Fruit fly (Drosophila melanogaster) whole organism, embryonic: ENCODE results near the gene CG31886.

Source experiments
- B-H2 ChIP-seq: fragments of 200-800 bp; sonication (Bioruptor generic); optimal IDR thresholded peaks from 2 replicates; lab custom pipeline; 2018; ENCODE audit warnings: missing biosample characterization, mild to moderate bottlenecking, missing genetic modification characterization
- CG10274 ChIP-seq: fragments of 200-800 bp; sonication (Bioruptor generic); optimal IDR thresholded peaks from 3 replicates; lab custom pipeline; 2017; ENCODE audit warnings: missing biosample characterization, mild to moderate bottlenecking, missing genetic modification characterization
- CG10959 ChIP-seq: fragments of 200-800 bp; sonication (Bioruptor generic); IDR thresholded peaks from 2 replicates; pipeline ENCODE4 v1.3.6; 2022; ENCODE audit warnings: missing biosample characterization, missing genetic modification characterization
- CG11085 ChIP-seq: fragments of 200-800 bp; sonication (Bioruptor generic); IDR thresholded peaks from 2 replicates; pipeline ENCODE4 v1.3.6; 2022; ENCODE audit warnings: missing biosample characterization, missing genetic modification characterization
- CG11093 ChIP-seq: fragments of 200-800 bp; sonication (Bioruptor generic); IDR thresholded peaks from 3 replicates; pipeline ENCODE4 v1.3.6; 2022; ENCODE audit warnings: missing biosample characterization, missing genetic modification characterization
- CG12236 ChIP-seq: fragments of 200-800 bp; sonication (Bioruptor generic); optimal IDR thresholded peaks from 2 replicates; lab custom pipeline; 2016; ENCODE audit warnings: missing biosample characterization, missing genetic modification characterization
- CG14050 ChIP-seq: fragments of 200-800 bp; sonication (Bioruptor generic); IDR thresholded peaks from 3 replicates; pipeline ENCODE4 v1.3.6; 2022; ENCODE audit warnings: missing biosample characterization, missing genetic modification characterization
- CG15011 ChIP-seq: fragments of 200-800 bp; sonication (Bioruptor generic); optimal IDR thresholded peaks from 3 replicates; lab custom pipeline; 2018; ENCODE audit warnings: missing biosample characterization, mild to moderate bottlenecking, missing genetic modification characterization
- CG18262 ChIP-seq: fragments of 200-800 bp; optimal IDR thresholded peaks from 3 replicates; lab custom pipeline; 2019; ENCODE audit warnings: missing biosample characterization, mild to moderate bottlenecking, missing genetic modification characterization, moderate library complexity
- CG2120 ChIP-seq: fragments of 200-800 bp; sonication (Bioruptor generic); optimal IDR thresholded peaks from 3 replicates; lab custom pipeline; 2016; ENCODE audit warnings: missing biosample characterization, missing genetic modification characterization
- CG31365 ChIP-seq: fragments of 200-800 bp; sonication (Bioruptor generic); optimal IDR thresholded peaks from 2 replicates; lab custom pipeline; 2018; ENCODE audit warnings: missing biosample characterization, mild to moderate bottlenecking, missing genetic modification characterization
- CG32767 ChIP-seq: fragments of 200-800 bp; sonication (Bioruptor generic); IDR thresholded peaks from 2 replicates; pipeline ENCODE4 v1.3.6; 2022; ENCODE audit warnings: missing biosample characterization, missing genetic modification characterization
- CG5953 ChIP-seq: fragments of 200-800 bp; sonication (Bioruptor generic); IDR thresholded peaks from 2 replicates; pipeline ENCODE4 v1.3.6; 2022; ENCODE audit warnings: missing biosample characterization, missing genetic modification characterization
- CG6854 ChIP-seq: fragments of 200-800 bp; sonication (Bioruptor generic); optimal IDR thresholded peaks from 3 replicates; lab custom pipeline; 2017; ENCODE audit warnings: missing biosample characterization, mild to moderate bottlenecking, missing genetic modification characterization
- CG7745 ChIP-seq: fragments of 200-800 bp; sonication (Bioruptor generic); optimal IDR thresholded peaks from 2 replicates; lab custom pipeline; 2018; ENCODE audit warnings: missing biosample characterization, mild to moderate bottlenecking, missing genetic modification characterization, moderate library complexity
- CG8359 ChIP-seq: fragments of 200-800 bp; sonication (Bioruptor generic); optimal IDR thresholded peaks from 2 replicates; lab custom pipeline; 2017; ENCODE audit warnings: missing biosample characterization, mild to moderate bottlenecking, missing genetic modification characterization, borderline replicate concordance
- CG8388 ChIP-seq: fragments of 200-800 bp; sonication (Bioruptor generic); optimal IDR thresholded peaks from 2 replicates; lab custom pipeline; 2019; ENCODE audit warnings: missing biosample characterization, mild to moderate bottlenecking, missing genetic modification characterization, moderate library complexity
- CG9797 ChIP-seq: fragments of 200-800 bp; sonication (Bioruptor generic); optimal IDR thresholded peaks from 3 replicates; lab custom pipeline; 2018; ENCODE audit warnings: missing biosample characterization, mild to moderate bottlenecking, missing genetic modification characterization
- CG9817 ChIP-seq: fragments of 200-800 bp; sonication (Bioruptor generic); optimal IDR thresholded peaks from 2 replicates; lab custom pipeline; 2018; ENCODE audit warnings: missing biosample characterization, mild to moderate bottlenecking, missing genetic modification characterization, moderate library complexity
- Chrac-16 ChIP-seq: fragments of 200-800 bp; sonication (Bioruptor generic); optimal IDR thresholded peaks from 3 replicates; lab custom pipeline; 2016; ENCODE audit warnings: missing biosample characterization, missing genetic modification characterization
- CrebB ChIP-seq: fragments of 200-800 bp; sonication (Bioruptor generic); optimal IDR thresholded peaks from 3 replicates; lab custom pipeline; 2018; ENCODE audit warnings: missing biosample characterization, mild to moderate bottlenecking, missing genetic modification characterization
- Dek ChIP-seq: fragments of 200-800 bp; sonication (Bioruptor generic); optimal IDR thresholded peaks from 3 replicates; lab custom pipeline; 2019; ENCODE audit warnings: missing biosample characterization, mild to moderate bottlenecking, missing genetic modification characterization, moderate library complexity
- Dip3 ChIP-seq: fragments of 200-800 bp; sonication (Bioruptor generic); optimal IDR thresholded peaks from 3 replicates; lab custom pipeline; 2016; ENCODE audit warnings: missing biosample characterization, missing genetic modification characterization
- Drgx ChIP-seq: fragments of 200-800 bp; sonication (Bioruptor generic); IDR thresholded peaks from 2 replicates; pipeline ENCODE4 v1.3.6; 2022; ENCODE audit warnings: missing biosample characterization, missing genetic modification characterization
- HHEX ChIP-seq: fragments of 200-800 bp; sonication (Bioruptor generic); optimal IDR thresholded peaks from 3 replicates; lab custom pipeline; 2017; ENCODE audit warnings: missing biosample characterization, mild to moderate bottlenecking, missing genetic modification characterization, missing genetic modification reagents
- Hand ChIP-seq: fragments of 200-800 bp; sonication (Bioruptor generic); optimal IDR thresholded peaks from 2 replicates; lab custom pipeline; 2017; ENCODE audit warnings: mild to moderate bottlenecking, missing biosample characterization, missing genetic modification reagents, missing genetic modification characterization
- Hey ChIP-seq: fragments of 200-800 bp; sonication (Bioruptor generic); optimal IDR thresholded peaks from 3 replicates; lab custom pipeline; 2018; ENCODE audit warnings: missing biosample characterization, mild to moderate bottlenecking, missing genetic modification characterization
- Poxn ChIP-seq: fragments of 200-800 bp; sonication (Bioruptor generic); IDR thresholded peaks from 2 replicates; pipeline ENCODE4 v1.3.6; 2022; ENCODE audit warnings: missing biosample characterization, missing genetic modification characterization
- Ptx1 ChIP-seq: fragments of 200-800 bp; sonication (Bioruptor generic); IDR thresholded peaks from 2 replicates; pipeline ENCODE4 v1.3.6; 2022; ENCODE audit warnings: missing biosample characterization, missing genetic modification characterization
- Side ChIP-seq: fragments of 200-800 bp; sonication (Bioruptor generic); optimal IDR thresholded peaks from 2 replicates; lab custom pipeline; 2016; ENCODE audit warnings: missing biosample characterization, missing genetic modification characterization
- Sry-δ ChIP-seq: fragments of 200-800 bp; sonication (Bioruptor generic); optimal IDR thresholded peaks from 2 replicates; lab custom pipeline; 2016; ENCODE audit warnings: missing biosample characterization, missing genetic modification characterization
- Taf1 ChIP-seq: fragments of 200-800 bp; sonication (Bioruptor generic); IDR thresholded peaks from 2 replicates; pipeline ENCODE4 v1.3.6; 2022; ENCODE audit warnings: missing biosample characterization, missing genetic modification characterization
- ato ChIP-seq: fragments of 200-800 bp; sonication (Bioruptor generic); IDR thresholded peaks from 2 replicates; pipeline ENCODE4 v1.3.6; 2022; ENCODE audit warnings: missing biosample characterization, missing genetic modification characterization; ENCODE audit not compliant: partially characterized antibody
- cas ChIP-seq: fragments of 200-800 bp; sonication (Bioruptor generic); IDR thresholded peaks from 2 replicates; pipeline ENCODE4 v1.3.6; 2022; ENCODE audit warnings: missing biosample characterization, missing genetic modification characterization
- ci ChIP-seq: fragments of 200-800 bp; sonication (Bioruptor generic); IDR thresholded peaks from 3 replicates; pipeline ENCODE4 v1.3.6; 2022; ENCODE audit warnings: missing biosample characterization, missing genetic modification characterization
- disco-r ChIP-seq: fragments of 200-800 bp; sonication (Bioruptor generic); optimal IDR thresholded peaks from 2 replicates; lab custom pipeline; 2016; ENCODE audit warnings: missing biosample characterization, missing genetic modification characterization
- dm ChIP-seq: fragments of 200-800 bp; sonication (Bioruptor generic); optimal IDR thresholded peaks from 3 replicates; lab custom pipeline; 2016; ENCODE audit warnings: missing biosample characterization, missing genetic modification characterization
- en ChIP-seq: fragments of 200-800 bp; sonication (Bioruptor generic); optimal IDR thresholded peaks from 2 replicates; lab custom pipeline; 2016; ENCODE audit warnings: missing biosample characterization, missing genetic modification characterization
- exex ChIP-seq: fragments of 200-800 bp; sonication (Bioruptor generic); optimal IDR thresholded peaks from 4 replicates; lab custom pipeline; 2018; ENCODE audit warnings: missing biosample characterization, mild to moderate bottlenecking, missing genetic modification characterization, moderate library complexity
- fru ChIP-seq: fragments of >200 bp; optimal IDR thresholded peaks from 2 replicates; lab custom pipeline; 2017
- gcm ChIP-seq: fragments of 200-800 bp; sonication (Bioruptor generic); optimal IDR thresholded peaks from 2 replicates; lab custom pipeline; 2019; ENCODE audit warnings: missing biosample characterization, mild to moderate bottlenecking, missing genetic modification characterization, moderate library complexity
- ham ChIP-seq: fragments of 200-800 bp; sonication (Bioruptor generic); IDR thresholded peaks from 2 replicates; pipeline ENCODE4 v1.3.6; 2022; ENCODE audit warnings: missing biosample characterization, missing genetic modification characterization
- hbn ChIP-seq: fragments of 200-800 bp; sonication (Bioruptor generic); IDR thresholded peaks from 2 replicates; pipeline ENCODE4 v1.3.6; 2022; ENCODE audit warnings: missing biosample characterization, missing genetic modification characterization; ENCODE audit not compliant: partially characterized antibody
- jigr1 ChIP-seq: fragments of 200-800 bp; sonication (Bioruptor generic); IDR thresholded peaks from 3 replicates; pipeline ENCODE4 v1.3.6; 2022; ENCODE audit warnings: missing biosample characterization, missing genetic modification characterization
- knrl ChIP-seq: fragments of 200-800 bp; sonication (Bioruptor generic); IDR thresholded peaks from 3 replicates; pipeline ENCODE4 v1.3.6; 2022; ENCODE audit warnings: missing biosample characterization, missing genetic modification characterization; ENCODE audit not compliant: partially characterized antibody
- nmo ChIP-seq: fragments of 200-800 bp; sonication (Bioruptor generic); optimal IDR thresholded peaks from 2 replicates; lab custom pipeline; 2018; ENCODE audit warnings: missing biosample characterization, mild to moderate bottlenecking, missing genetic modification characterization, moderate library complexity
- oc ChIP-seq: fragments of 200-800 bp; sonication (Bioruptor generic); optimal IDR thresholded peaks from 2 replicates; lab custom pipeline; 2018; ENCODE audit warnings: missing biosample characterization, mild to moderate bottlenecking, missing genetic modification characterization, moderate library complexity
- org-1 ChIP-seq: fragments of 200-800 bp; sonication (Bioruptor generic); optimal IDR thresholded peaks from 2 replicates; lab custom pipeline; 2017; ENCODE audit warnings: missing biosample characterization, missing genetic modification characterization
- tgo ChIP-seq: fragments of 200-800 bp; sonication (Bioruptor generic); IDR thresholded peaks from 3 replicates; pipeline ENCODE4 v1.3.6; 2022; ENCODE audit warnings: missing biosample characterization, missing genetic modification characterization
- unpg ChIP-seq: fragments of 200-800 bp; sonication (Bioruptor generic); optimal IDR thresholded peaks from 3 replicates; lab custom pipeline; 2018; ENCODE audit warnings: missing biosample characterization, mild to moderate bottlenecking, missing genetic modification characterization, moderate library complexity

The CG31886 gene

dm6 chr2L:8951184-8951934, 7.5 kb downstream of the CG31886 start, which contains the start of gene C1GalTA (continued):
- peak; percentile 95 for TF ChIP-seq org-1 (GFP tag; lab: Kevin White, UChicago)
- TF ChIP-seq en (GFP tag; lab: Kevin White, UChicago) = peak; percentile 17
- peak; percentile 79 for TF ChIP-seq Poxn (GFP tag; lab: Robert Waterston, UW)
- TF ChIP-seq Taf1 = peak; percentile 85
- TF ChIP-seq CG6854 (GFP tag; lab: Kevin White, UChicago) = peak; percentile 98
- peak; percentile 44 for TF ChIP-seq CG9797 (GFP tag; lab: Kevin White, UChicago)
- TF ChIP-seq CG2120 (GFP tag; lab: Kevin White, UChicago) = peak; percentile 89
- peak; percentile 97 for TF ChIP-seq Drgx (GFP tag; lab: Robert Waterston, UW)
- no peak for TF ChIP-seq CG12236
- peak; percentile 93 for TF ChIP-seq Chrac-16 (GFP tag; lab: Kevin White, UChicago)
- peak; percentile 89 for TF ChIP-seq cas
- peak; percentile 79 for TF ChIP-seq CG14050 (GFP tag; lab: Robert Waterston, UW)
- peak; percentile 94 for TF ChIP-seq B-H2 (GFP tag; lab: Kevin White, UChicago)
- TF ChIP-seq CG10274 = peak; percentile 86
- TF ChIP-seq oc (tag; lab: Kevin White, UChicago) = peak; percentile 98
- no peak for TF ChIP-seq Sry-δ
- TF ChIP-seq CG5953 (GFP tag; lab: Robert Waterston, UW) = peak; percentile 84; the same call in 1 of the 2 replicates
- peak; percentile 94 for TF ChIP-seq CG9817 (tag; lab: Kevin White, UChicago)
- TF ChIP-seq ci = peak; percentile 86
- TF ChIP-seq CG15011 (GFP tag; lab: Kevin White, UChicago) = peak; percentile 97
- TF ChIP-seq hbn = no peak
- peak; percentile 86 for TF ChIP-seq ham
- TF ChIP-seq Side (GFP tag; lab: Kevin White, UChicago) = peak; percentile 48
- peak; percentile 50 for TF ChIP-seq Dip3 (GFP tag; lab: Kevin White, UChicago)
- TF ChIP-seq CG11093 (GFP tag; lab: Robert Waterston, UW) = peak; percentile 90
- peak; percentile 98 for TF ChIP-seq tgo (GFP tag; lab: Robert Waterston, UW)
- TF ChIP-seq Hey (tag; lab: Kevin White, UChicago) = peak; percentile 77
- peak; percentile 90 for TF ChIP-seq CG8359
- TF ChIP-seq CG31365 (tag; lab: Kevin White, UChicago) = peak; percentile 57
- TF ChIP-seq CG11085 (GFP tag; lab: Robert Waterston, UW) = peak; percentile 93
- peak; percentile 72 for TF ChIP-seq CG10959 (GFP tag; lab: Robert Waterston, UW)
- peak; percentile 99 for TF ChIP-seq gcm (GFP tag; lab: Kevin White, UChicago)
- TF ChIP-seq disco-r (GFP tag; lab: Kevin White, UChicago) = peak; percentile 58
- TF ChIP-seq CG18262 (tag; lab: Kevin White, UChicago) = peak; percentile 100
- peak; percentile 96 for TF ChIP-seq CG32767 (GFP tag; lab: Robert Waterston, UW)
- TF ChIP-seq CrebB (tag; lab: Kevin White, UChicago) = peak; percentile 98
- TF ChIP-seq HHEX = peak; percentile 97
- no peak for TF ChIP-seq fru (lab: Kevin White, UChicago)
- no peak for TF ChIP-seq knrl
- TF ChIP-seq jigr1 (GFP tag; lab: Robert Waterston, UW) = peak; percentile 89
- TF ChIP-seq ato = no peak
- TF ChIP-seq unpg (GFP tag; lab: Kevin White, UChicago) = peak; percentile 99
- peak; percentile 99 for TF ChIP-seq CG8388 (GFP tag; lab: Kevin White, UChicago)
- TF ChIP-seq Dek (tag; lab: Kevin White, UChicago) = peak; percentile 97
- peak; percentile 98 for TF ChIP-seq Hand (GFP tag; lab: Kevin White, UChicago)
- peak; percentile 35 for TF ChIP-seq CG7745
- TF ChIP-seq exex (tag; lab: Kevin White, UChicago) = peak; percentile 93
- TF ChIP-seq nmo = peak; percentile 100
- TF ChIP-seq dm (GFP tag; lab: Kevin White, UChicago) = peak; percentile 55
- TF ChIP-seq Ptx1 (GFP tag; lab: Robert Waterston, UW) = peak; percentile 98
